Fruit fly (Drosophila melanogaster): ENCODE measurements around the gene CG45101.

The CG45101 gene

DNA sequence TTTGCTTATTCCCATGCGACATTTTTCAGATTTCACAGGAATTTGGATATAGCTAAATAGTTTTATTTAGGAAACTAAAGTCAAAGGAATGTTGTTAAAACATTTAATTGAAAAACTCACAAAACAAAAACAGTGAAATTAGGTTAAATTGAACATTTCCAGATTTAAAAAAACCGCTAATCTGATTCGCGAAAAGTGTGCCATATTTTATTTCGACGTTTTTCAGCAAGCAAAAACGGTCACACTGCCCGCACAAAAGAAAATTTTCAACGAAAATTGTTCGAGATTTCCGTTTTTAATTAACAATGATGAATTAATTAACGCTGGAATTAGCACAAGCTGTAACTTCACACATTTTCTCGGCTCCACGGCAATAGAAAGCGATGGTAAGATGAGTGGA is 44.7 kb downstream of the CG45101 start, which contains the start of the genes CG34012 and emei (continued):
- TF ChIP-seq Dp (GFP tag; optimal IDR thresholded peaks at IDR 0.05): peak; percentile 80
- peak; percentile 10 for TF ChIP-seq CG10267 (tag; optimal IDR thresholded peaks at IDR 0.05)
- TF ChIP-seq trem (tag; optimal IDR thresholded peaks at IDR 0.05): peak; percentile 10
- no peak for TF ChIP-seq CG3838 (GFP tag; optimal IDR thresholded peaks at IDR 0.05)

- TF ChIP-seq CG33213 (GFP tag; optimal IDR thresholded peaks at IDR 0.05) (no peak), pzg (GFP tag; optimal IDR thresholded peaks at IDR 0.05) (no peak), Mrtf (GFP tag; IDR thresholded peaks at IDR 0.05) (no peak), CG10209 (GFP tag; optimal IDR thresholded peaks at IDR 0.05) (no peak), gcm2 (GFP tag; optimal IDR thresholded peaks at IDR 0.05) (no peak), CG30020 (tag; optimal IDR thresholded peaks at IDR 0.05) (no peak), aop (GFP tag; IDR thresholded peaks at IDR 0.05) (0 out of 2 replicates have a peak, but pooled peaks have one; percentile 25), CG3995 (GFP tag; optimal IDR thresholded peaks at IDR 0.05) (no peak), CG42726 (GFP tag; IDR thresholded peaks at IDR 0.05; ENCODE audit: partially characterized antibody) (0 out of 2 replicates have a peak, but pooled peaks have one; percentile 10), CG8290 (GFP tag; optimal IDR thresholded peaks at IDR 0.05) (no peak), CG8290 (tag; optimal IDR thresholded peaks at IDR 0.05) (no peak), sc (optimal IDR thresholded peaks at IDR 0.05) (no peak), sc (GFP tag; optimal IDR thresholded peaks at IDR 0.05) (no peak), B-H2 (GFP tag; optimal IDR thresholded peaks at IDR 0.05) (no peak), TFAM (GFP tag; optimal IDR thresholded peaks at IDR 0.05) (no peak), CG9727 (GFP tag; optimal IDR thresholded peaks at IDR 0.05) (no peak), kay (GFP tag; optimal IDR thresholded peaks at IDR 0.05) (no peak), CG16779 (GFP tag; IDR thresholded peaks at IDR 0.05) (0 out of 2 replicates have a peak, but pooled peaks have one; percentile 52), Neu2 (GFP tag; optimal IDR thresholded peaks at IDR 0.05; ENCODE audit: borderline replicate concordance) (no peak), ac (GFP tag; optimal IDR thresholded peaks at IDR 0.05) (no peak), CG6175 (GFP tag; IDR thresholded peaks at IDR 0.05) (0 out of 3 replicates have a peak, but pooled peaks have one; percentile 28), NK7.1 (GFP tag; optimal IDR thresholded peaks at IDR 0.05) (no peak), CG2199 (GFP tag; IDR thresholded peaks at IDR 0.05) (0 out of 3 replicates have a peak, but pooled peaks have one; percentile 24), CG15479 (GFP tag; optimal IDR thresholded peaks at IDR 0.05) (no peak), hkb (optimal IDR thresholded peaks at IDR 0.05) (no peak), hkb (GFP tag; IDR thresholded peaks at IDR 0.05) (no peak), CG10321 (GFP tag; IDR thresholded peaks at IDR 0.05) (0 out of 2 replicates have a peak, but pooled peaks have one; percentile 43), ranshi (GFP tag; IDR thresholded peaks at IDR 0.05) (no peak), psq (GFP tag; optimal IDR thresholded peaks at IDR 0.05) (no peak), CG15514 (GFP tag; optimal IDR thresholded peaks at IDR 0.05) (no peak), Bgb (GFP tag; IDR thresholded peaks at IDR 0.05; ENCODE audit: partially characterized antibody) (0 out of 2 replicates have a peak, but pooled peaks have one; percentile 18), Elba2 (GFP tag; optimal IDR thresholded peaks at IDR 0.05) (no peak), lov (optimal IDR thresholded peaks at IDR 0.05) (no peak), lov (GFP tag; IDR thresholded peaks at IDR 0.05) (0 out of 3 replicates have a peak, but pooled peaks have one; percentile 27), CG32532 (GFP tag; IDR thresholded peaks at IDR 0.05) (no peak), crol (GFP tag; IDR thresholded peaks at IDR 0.05) (peak; percentile 38; the same call in 1 of the 2 replicates), CG7271 (tag; optimal IDR thresholded peaks at IDR 0.05) (no peak), Deaf1 (tag; optimal IDR thresholded peaks at IDR 0.05) (peak; percentile 8), Opbp (GFP tag; IDR thresholded peaks at IDR 0.05; ENCODE audit: partially characterized antibody) (0 out of 3 replicates have a peak, but pooled peaks have one; percentile 15), tio (GFP tag; optimal IDR thresholded peaks at IDR 0.05) (no peak), CG15011 (GFP tag; optimal IDR thresholded peaks at IDR 0.05) (no peak), CG7357 (GFP tag; IDR thresholded peaks at IDR 0.05) (no peak), kah (GFP tag; optimal IDR thresholded peaks at IDR 0.05) (no peak), Taf1 (GFP tag; IDR thresholded peaks at IDR 0.05) (no peak), CG10462 (GFP tag; optimal IDR thresholded peaks at IDR 0.05) (no peak), ftz-f1 (GFP tag; optimal IDR thresholded peaks at IDR 0.05) (peak; percentile 57), row (GFP tag; IDR thresholded peaks at IDR 0.05) (no peak)
Measured at dm6 chr3L:11112427-11112826, 47.6 kb downstream of the CG45101 start.

Data from whole organism, embryonic.